Worm (Caenorhabditis elegans) whole organism, L4 larva: ENCODE measurements around the gene W04G3.5.

Source experiments
- daf-16 ChIP-seq, 3 experiments: sonication (generic microtip); optimal IDR thresholded peaks; 2 replicates each; lab custom pipeline; 2016 to 2017; ENCODE audit warnings: missing genetic modification characterization in 3 of 3, missing genetic modification reagents in 3 of 3, mild to moderate bottlenecking in 2 of 3, missing compliant biosample characterization in 2 of 3, missing biosample characterization in 1 of 3, moderate library complexity in 1 of 3
- fos-1 ChIP-seq: fragments of 150-350 bp; optimal IDR thresholded peaks from 2 replicates; lab custom pipeline; 2014; ENCODE audit warnings: missing biosample characterization, missing genetic modification characterization
- hif-1 ChIP-seq, 2 experiments: sonication (generic microtip); optimal IDR thresholded peaks; 2 replicates each; lab custom pipeline; 2016 to 2017; ENCODE audit warnings: missing compliant biosample characterization in 2 of 2, missing genetic modification characterization in 2 of 2, missing genetic modification reagents in 2 of 2, missing genotype in 2 of 2, mild to moderate bottlenecking in 1 of 2
- lin-29 ChIP-seq: fragments of 200-800 bp; sonication (Bioruptor generic); IDR thresholded peaks from 2 replicates; pipeline ENCODE4 v1.3.6; 2022; ENCODE audit warnings: missing genetic modification reagents, missing genetic modification characterization, missing compliant biosample characterization
- lir-3 ChIP-seq: sonication (generic microtip); optimal IDR thresholded peaks from 2 replicates; lab custom pipeline; 2016; ENCODE audit warnings: mild to moderate bottlenecking, missing genetic modification characterization, missing compliant biosample characterization
- madf-9 ChIP-seq: fragments of 200-800 bp; sonication (Bioruptor generic); conservative IDR thresholded peaks from 2 replicates; pipeline ENCODE4 v1.3.6; 2022; ENCODE audit warnings: missing genetic modification reagents, missing genetic modification characterization, missing compliant biosample characterization
- mdl-1 ChIP-seq, 2 experiments: fragments of 150-350 bp in 1 of 2; sonication (generic microtip) in 1 of 2; optimal IDR thresholded peaks; 2 replicates each; lab custom pipeline; 2014 to 2017; ENCODE audit warnings: missing biosample characterization in 2 of 2, missing genetic modification characterization in 2 of 2
- mxl-3 ChIP-seq: fragments of 200-800 bp; sonication (Bioruptor generic); optimal IDR thresholded peaks from 2 replicates; lab custom pipeline; 2018; ENCODE audit warnings: mild to moderate bottlenecking, missing genetic modification characterization, missing compliant biosample characterization
- nhr-10 ChIP-seq: fragments of 150-350 bp; optimal IDR thresholded peaks from 2 replicates; lab custom pipeline; 2014; ENCODE audit warnings: missing biosample characterization, missing genetic modification characterization
- nhr-237 ChIP-seq: sonication (generic microtip); optimal IDR thresholded peaks from 2 replicates; lab custom pipeline; 2017; ENCODE audit warnings: missing biosample characterization, missing genetic modification characterization
- pha-4 ChIP-seq, 2 experiments: fragments of 150-350 bp in 1 of 2; fragments of 200-800 bp in 1 of 2; sonication (Bioruptor generic) in 1 of 2; IDR thresholded peaks in 1 of 2; optimal IDR thresholded peaks in 1 of 2; 2 replicates each; pipeline versions ENCODE4 v1.3.6 to Lab custom; 2014 to 2022; ENCODE audit warnings: missing genetic modification characterization in 2 of 2, missing genetic modification reagents in 2 of 2, missing biosample characterization in 1 of 2, missing compliant biosample characterization in 1 of 2

DNA sequence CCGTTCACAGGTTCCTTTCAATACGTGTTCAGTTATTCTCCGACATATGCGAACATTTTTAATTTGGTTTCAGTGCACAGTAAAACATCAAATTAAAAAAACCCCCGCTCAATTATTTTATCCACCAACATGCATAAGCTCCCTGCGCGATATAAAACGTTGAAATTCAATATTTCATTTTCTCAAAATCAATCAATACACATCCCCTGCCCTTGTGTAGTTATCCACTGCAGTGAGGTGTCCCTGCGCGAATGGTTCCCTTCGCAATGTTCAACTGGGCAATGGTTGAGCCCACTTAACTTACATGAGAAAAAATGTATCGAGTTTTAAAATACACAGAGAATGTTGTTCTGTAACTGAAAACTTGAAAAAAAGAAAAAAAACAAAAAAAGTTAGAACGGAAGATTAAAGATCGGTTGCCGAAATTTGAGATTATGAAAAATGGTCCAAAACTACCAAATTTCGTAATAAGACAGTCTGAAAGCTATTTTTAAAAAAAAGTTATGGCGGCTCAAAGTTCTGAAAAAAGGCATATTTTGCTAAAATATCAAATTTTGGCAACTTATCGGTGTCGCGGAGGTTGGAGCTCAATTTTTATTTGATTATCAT lies 20.6 kb downstream of the W04G3.5 start:
- peak; percentile 98 for TF ChIP-seq mxl-3
- TF ChIP-seq madf-9 (GFP tag; lab: Robert Waterston, UW): peak; percentile 99
- peak; percentile 98 for TF ChIP-seq nhr-237
- peak; percentile 99 for TF ChIP-seq lin-29 (GFP tag; lab: Robert Waterston, UW)
- TF ChIP-seq nhr-10 (tag; lab: Kevin White, UChicago): peak; percentile 100
- peak; percentile 94 to 97 for TF ChIP-seq mdl-1 (tag; optimal IDR thresholded peaks at IDR 0.05; lab: Kevin White, UChicago)
- TF ChIP-seq daf-16 (GFP tag; optimal IDR thresholded peaks at IDR 0.05; lab: Kevin White, UChicago): peak; percentile 97 to 99
- peak; percentile 98 for TF ChIP-seq daf-16 (tag; optimal IDR thresholded peaks at IDR 0.05; lab: Kevin White, UChicago)
- TF ChIP-seq pha-4 (GFP tag; IDR thresholded peaks at IDR 0.05; lab: Robert Waterston, UW): peak; percentile 98
- TF ChIP-seq pha-4 (tag; optimal IDR thresholded peaks at IDR 0.05; lab: Kevin White, UChicago): peak; percentile 100
- peak; percentile 87 to 91 for TF ChIP-seq hif-1 (tag; optimal IDR thresholded peaks at IDR 0.05; lab: Kevin White, UChicago)
- peak; percentile 94 for TF ChIP-seq lir-3
- peak; percentile 100 for TF ChIP-seq fos-1
